Fruit fly (Drosophila melanogaster) whole organism, embryonic: Measurements from ENCODE around the gene msb1l.

Experiments used
- CG1832 ChIP-seq: fragments of 200-800 bp; sonication (Bioruptor generic); optimal IDR thresholded peaks from 2 replicates; lab custom pipeline; 2017; ENCODE audit warnings: missing biosample characterization, mild to moderate bottlenecking, missing genetic modification characterization, inconsistent platforms
- CG6654 ChIP-seq: fragments of 200-800 bp; sonication (Bioruptor generic); optimal IDR thresholded peaks from 2 replicates; lab custom pipeline; 2017; ENCODE audit warnings: missing biosample characterization, mild to moderate bottlenecking, missing genetic modification characterization
- CG8281 ChIP-seq: fragments of 200-800 bp; sonication (Bioruptor generic); optimal IDR thresholded peaks from 2 replicates; lab custom pipeline; 2018; ENCODE audit warnings: missing biosample characterization, mild to moderate bottlenecking, missing genetic modification characterization, moderate library complexity
- CG9817 ChIP-seq: fragments of 200-800 bp; sonication (Bioruptor generic); optimal IDR thresholded peaks from 2 replicates; lab custom pipeline; 2018; ENCODE audit warnings: missing biosample characterization, mild to moderate bottlenecking, missing genetic modification characterization, moderate library complexity
- scrt ChIP-seq: fragments of 200-800 bp; sonication (Bioruptor generic); optimal IDR thresholded peaks from 2 replicates; lab custom pipeline; 2018; ENCODE audit warnings: missing biosample characterization, mild to moderate bottlenecking, missing genetic modification characterization, moderate library complexity

- TF ChIP-seq CG1832 = no peak
- TF ChIP-seq CG9817 (tag; lab: Kevin White, UChicago) = no peak
- no peak for TF ChIP-seq CG6654 (GFP tag; lab: Kevin White, UChicago)
- TF ChIP-seq CG8281 (tag; lab: Kevin White, UChicago) = no peak
- TF ChIP-seq scrt = no peak
Measured at dm6 chr2L:19590629-19591028, 13.1 kb downstream of the msb1l start.
